Worm (Caenorhabditis elegans): ENCODE data around the gene T27F7.12.

- peak; percentile 13 for TF ChIP-seq mep-1 (tag; optimal IDR thresholded peaks at IDR 0.05)
- TF ChIP-seq pha-4 (tag; optimal IDR thresholded peaks at IDR 0.05): peak; percentile 33
- no peak for TF ChIP-seq nhr-76 (tag; optimal IDR thresholded peaks at IDR 0.05)
- TF ChIP-seq lin-13 (tag; optimal IDR thresholded peaks at IDR 0.05): no peak
- TF ChIP-seq nhr-28 (tag; optimal IDR thresholded peaks at IDR 0.05): no peak
- no peak for TF ChIP-seq ztf-11 (tag; optimal IDR thresholded peaks at IDR 0.05)
- TF ChIP-seq snpc-4 (tag; optimal IDR thresholded peaks at IDR 0.05): no peak
Observed at ce11 chrII:5016977-5017585, 27.2 kb downstream of the T27F7.12 start.

Data from whole organism, mixed stage, embryonic.